Fruit fly (Drosophila melanogaster) whole organism, wandering third instar larva: ENCODE data around the gene NijC.

ENCODE experiments used
- CrebA ChIP-seq: fragments of 200-800 bp; sonication (Bioruptor generic); optimal IDR thresholded peaks from 2 replicates; lab custom pipeline; 2016; ENCODE audit warnings: missing biosample characterization, mild to moderate bottlenecking, missing genetic modification characterization, borderline replicate concordance
- Hr78 ChIP-seq: fragments of >200 bp; optimal IDR thresholded peaks from 2 replicates; lab custom pipeline; 2017; ENCODE audit warnings: missing biosample characterization, missing genetic modification characterization
- Mio ChIP-seq: sonication (Bioruptor generic); optimal IDR thresholded peaks from 2 replicates; lab custom pipeline; 2016; ENCODE audit warnings: missing biosample characterization, missing genetic modification characterization
- N ChIP-seq: fragments of >200 bp; optimal IDR thresholded peaks from 2 replicates; lab custom pipeline; 2018; ENCODE audit warnings: missing biosample characterization, missing external identifiers, missing genetic modification characterization
- br ChIP-seq: fragments of 200-800 bp; sonication (Bioruptor generic); optimal IDR thresholded peaks from 2 replicates; lab custom pipeline; 2016; ENCODE audit warnings: missing biosample characterization, missing genetic modification characterization
- h ChIP-seq: fragments of 200-800 bp; sonication (Bioruptor generic); optimal IDR thresholded peaks from 3 replicates; lab custom pipeline; 2016; ENCODE audit warnings: missing biosample characterization, mild to moderate bottlenecking, missing genetic modification characterization
- lola ChIP-seq: fragments of >200 bp; optimal IDR thresholded peaks from 2 replicates; lab custom pipeline; 2017; ENCODE audit warnings: missing biosample characterization, missing genetic modification characterization
- pan ChIP-seq: fragments of >200 bp; optimal IDR thresholded peaks from 2 replicates; lab custom pipeline; 2017
- psq ChIP-seq: fragments of 200-800 bp; sonication (Bioruptor generic); optimal IDR thresholded peaks from 3 replicates; lab custom pipeline; 2017; ENCODE audit warnings: missing biosample characterization, mild to moderate bottlenecking, missing genetic modification characterization, moderate library complexity
- usp ChIP-seq: fragments of >200 bp; optimal IDR thresholded peaks from 2 replicates; lab custom pipeline; 2017; ENCODE audit warnings: missing biosample characterization, missing genetic modification characterization
- woc ChIP-seq: sonication (Bioruptor generic); optimal IDR thresholded peaks from 2 replicates; lab custom pipeline; 2016; ENCODE audit warnings: missing biosample characterization, mild to moderate bottlenecking, missing genetic modification characterization

DNA sequence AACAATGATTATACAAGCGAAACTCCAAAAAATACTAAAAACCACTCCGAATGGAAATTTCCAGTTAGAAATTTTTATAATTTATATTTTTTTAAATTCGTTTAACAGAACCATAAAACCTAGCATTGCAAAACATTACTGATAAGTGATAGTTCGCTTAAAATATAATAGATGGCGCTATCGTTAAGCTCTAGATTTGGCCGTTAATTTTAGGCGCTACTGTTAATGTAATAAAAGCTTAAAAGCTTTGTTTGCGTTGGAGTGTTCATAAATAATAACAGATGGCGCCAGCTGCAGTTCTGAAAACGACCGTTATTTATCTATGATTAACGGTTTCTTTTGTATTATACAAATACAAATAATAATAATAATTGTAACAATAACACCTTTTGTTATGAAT lies 28.8 kb downstream of the NijC start:
- TF ChIP-seq N (no peak), Mio (GFP tag; lab: Kevin White, UChicago) (no peak), lola (GFP tag; lab: Kevin White, UChicago) (no peak), Hr78 (GFP tag; lab: Kevin White, UChicago) (no peak), h (GFP tag; lab: Kevin White, UChicago) (peak; percentile 25), usp (no peak), CrebA (peak; percentile 34), br (peak; percentile 19), psq (GFP tag; lab: Kevin White, UChicago) (no peak), pan (lab: Kevin White, UChicago) (no peak), woc (GFP tag; lab: Kevin White, UChicago) (no peak)
